Worm (Caenorhabditis elegans) whole organism, L1 larva: ENCODE data around the gene top-2.

ENCODE experiments used
- C34B4.2 ChIP-seq: sonication (generic microtip); optimal IDR thresholded peaks from 2 replicates; lab custom pipeline; 2017; ENCODE audit warnings: mild to moderate bottlenecking, missing genetic modification characterization, missing compliant biosample characterization
- aly-2 ChIP-seq: fragments of 150-350 bp; optimal IDR thresholded peaks from 2 replicates; lab custom pipeline; 2014; ENCODE audit warnings: missing biosample characterization, missing genetic modification characterization
- blmp-1 ChIP-seq: fragments of 150-350 bp; optimal IDR thresholded peaks from 2 replicates; lab custom pipeline; 2014; ENCODE audit warnings: missing biosample characterization, missing genetic modification characterization
- ceh-63 ChIP-seq: fragments of 200-800 bp; sonication (Bioruptor generic); optimal IDR thresholded peaks from 2 replicates; lab custom pipeline; 2018; ENCODE audit warnings: mild to moderate bottlenecking, missing genetic modification characterization, missing compliant biosample characterization
- ceh-8 ChIP-seq: fragments of 200-800 bp; sonication (Bioruptor generic); optimal IDR thresholded peaks from 2 replicates; lab custom pipeline; 2018; ENCODE audit warnings: mild to moderate bottlenecking, missing genetic modification characterization, moderate library complexity, missing compliant biosample characterization
- ceh-88 ChIP-seq: fragments of 200-800 bp; sonication (Bioruptor generic); IDR thresholded peaks from 2 replicates; pipeline ENCODE4 v1.3.6; 2022; ENCODE audit warnings: missing genetic modification characterization, missing compliant biosample characterization
- ceh-90 ChIP-seq: sonication (generic microtip); optimal IDR thresholded peaks from 2 replicates; lab custom pipeline; 2016; ENCODE audit warnings: missing genetic modification characterization, missing compliant biosample characterization
- ces-1 ChIP-seq: fragments of 150-350 bp; optimal IDR thresholded peaks from 2 replicates; lab custom pipeline; 2014; ENCODE audit warnings: missing biosample characterization, missing genetic modification reagents, missing genetic modification characterization
- efl-1 ChIP-seq, 4 experiments: fragments of 150-350 bp; optimal IDR thresholded peaks in 3 of 4; peaks in 1 of 4; 1 replicate in 1 of 4; 2 replicates in 3 of 4; lab custom pipeline; 2014; ENCODE audit warnings: missing biosample characterization in 2 of 4, missing genetic modification characterization in 2 of 4, missing genetic modification reagents in 2 of 4
- efl-3 ChIP-seq: fragments of 200-800 bp; sonication (Bioruptor generic); optimal IDR thresholded peaks from 2 replicates; lab custom pipeline; 2018; ENCODE audit warnings: mild to moderate bottlenecking, missing genetic modification characterization, missing compliant biosample characterization
- elt-2 ChIP-seq: sonication (generic microtip); optimal IDR thresholded peaks from 2 replicates; lab custom pipeline; 2016; ENCODE audit warnings: missing genetic modification characterization, mild to moderate bottlenecking, inconsistent platforms, missing compliant biosample characterization, missing genetic modification reagents
- elt-3 ChIP-seq, 6 experiments: fragments of 150-350 bp in 1 of 6; sonication (generic microtip); optimal IDR thresholded peaks; 2 replicates each; lab custom pipeline; 2017 to 2018; ENCODE audit warnings: missing biosample characterization in 6 of 6, missing genetic modification characterization in 6 of 6, inconsistent platforms in 1 of 6
- ets-5 ChIP-seq: fragments of 200-800 bp; sonication (Bioruptor generic); IDR thresholded peaks from 2 replicates; pipeline ENCODE4 v1.3.6; 2022; ENCODE audit warnings: missing genetic modification characterization, missing compliant biosample characterization
- fkh-10 ChIP-seq: sonication (generic microtip); optimal IDR thresholded peaks from 2 replicates; lab custom pipeline; 2017; ENCODE audit warnings: missing biosample characterization, missing genetic modification reagents, missing genetic modification characterization
- fkh-4 ChIP-seq: sonication (generic microtip); optimal IDR thresholded peaks from 2 replicates; lab custom pipeline; 2016; ENCODE audit warnings: missing compliant biosample characterization, missing genetic modification characterization, borderline replicate concordance
- fkh-8 ChIP-seq: sonication (generic microtip); optimal IDR thresholded peaks from 2 replicates; lab custom pipeline; 2016; ENCODE audit warnings: mild to moderate bottlenecking, missing genetic modification characterization, missing compliant biosample characterization
- fos-1 ChIP-seq: fragments of 150-350 bp; optimal IDR thresholded peaks from 2 replicates; lab custom pipeline; 2014; ENCODE audit warnings: missing biosample characterization, missing genetic modification characterization
- grh-1 ChIP-seq: fragments of 200-800 bp; sonication (Bioruptor generic); IDR thresholded peaks from 2 replicates; pipeline ENCODE4 v1.3.6; 2022; ENCODE audit warnings: missing genetic modification reagents, missing genetic modification characterization, missing compliant biosample characterization
- hpl-2 ChIP-seq: fragments of 150-350 bp; optimal IDR thresholded peaks from 2 replicates; lab custom pipeline; 2014; ENCODE audit warnings: missing biosample characterization, missing genetic modification reagents, missing genetic modification characterization
- lin-13 ChIP-seq: fragments of 150-350 bp; optimal IDR thresholded peaks from 2 replicates; lab custom pipeline; 2014; ENCODE audit warnings: missing biosample characterization, missing genetic modification reagents, missing genetic modification characterization
- lin-14 ChIP-seq: fragments of 200-800 bp; sonication (Bioruptor generic); optimal IDR thresholded peaks from 2 replicates; lab custom pipeline; 2018; ENCODE audit warnings: mild to moderate bottlenecking, missing genetic modification characterization, moderate library complexity, missing compliant biosample characterization
- lin-15B ChIP-seq: fragments of 150-350 bp; sonication (generic microtip); optimal IDR thresholded peaks from 3 replicates; lab custom pipeline; 2014; ENCODE audit warnings: missing biosample characterization, missing genetic modification characterization
- lsy-2 ChIP-seq, 2 experiments: fragments of 150-350 bp; optimal IDR thresholded peaks; 2 replicates each; lab custom pipeline; 2014; ENCODE audit warnings: missing biosample characterization in 2 of 2, missing genetic modification characterization in 2 of 2
- mdl-1 ChIP-seq, 2 experiments: fragments of 150-350 bp; optimal IDR thresholded peaks; 2 replicates each; lab custom pipeline; 2014 to 2017; ENCODE audit warnings: missing biosample characterization in 2 of 2, missing genetic modification characterization in 2 of 2, inconsistent platforms in 1 of 2
- mef-2 ChIP-seq: fragments of 150-350 bp; optimal IDR thresholded peaks from 2 replicates; lab custom pipeline; 2014; ENCODE audit warnings: missing biosample characterization, missing genetic modification characterization
- mep-1 ChIP-seq: fragments of 150-350 bp; optimal IDR thresholded peaks from 2 replicates; lab custom pipeline; 2014; ENCODE audit warnings: missing biosample characterization, missing genetic modification characterization
- nhr-11 ChIP-seq: fragments of 150-350 bp; optimal IDR thresholded peaks from 2 replicates; lab custom pipeline; 2014; ENCODE audit warnings: missing biosample characterization, missing genetic modification characterization
- nhr-12 ChIP-seq: sonication (generic microtip); optimal IDR thresholded peaks from 2 replicates; lab custom pipeline; 2017; ENCODE audit warnings: missing biosample characterization, missing genetic modification characterization
- nhr-237 ChIP-seq: fragments of 150-350 bp; optimal IDR thresholded peaks from 2 replicates; lab custom pipeline; 2014; ENCODE audit warnings: missing biosample characterization, missing genetic modification characterization
- nhr-28 ChIP-seq: fragments of 150-350 bp; optimal IDR thresholded peaks from 2 replicates; lab custom pipeline; 2014; ENCODE audit warnings: missing biosample characterization, missing genetic modification characterization
- nhr-47 ChIP-seq: sonication (generic microtip); optimal IDR thresholded peaks from 2 replicates; lab custom pipeline; 2016; ENCODE audit warnings: mild to moderate bottlenecking, missing genetic modification characterization, moderate library complexity, missing compliant biosample characterization
- nhr-71 ChIP-seq: sonication (generic microtip); optimal IDR thresholded peaks from 2 replicates; lab custom pipeline; 2016; ENCODE audit warnings: mild to moderate bottlenecking, missing genetic modification characterization, moderate library complexity, missing compliant biosample characterization
- nhr-77 ChIP-seq: fragments of 150-350 bp; optimal IDR thresholded peaks from 2 replicates; lab custom pipeline; 2014; ENCODE audit warnings: missing biosample characterization, missing genetic modification characterization
- nhr-84 ChIP-seq: sonication (generic microtip); optimal IDR thresholded peaks from 2 replicates; lab custom pipeline; 2017; ENCODE audit warnings: missing biosample characterization, missing genetic modification characterization
- nhr-85 ChIP-seq: sonication (generic microtip); peaks from one replicate; lab custom pipeline; 2016; ENCODE audit warnings: missing genetic modification characterization, inconsistent platforms, missing compliant biosample characterization
- nhr-90 ChIP-seq: sonication (generic microtip); optimal IDR thresholded peaks from 2 replicates; lab custom pipeline; 2016; ENCODE audit warnings: mild to moderate bottlenecking, missing genetic modification characterization, missing compliant biosample characterization; ENCODE audit not compliant: poor library complexity
- pag-3 ChIP-seq: sonication (generic microtip); optimal IDR thresholded peaks from 2 replicates; lab custom pipeline; 2017; ENCODE audit warnings: missing genetic modification characterization, mild to moderate bottlenecking, missing compliant biosample characterization, antibody characterized with exemption, borderline replicate concordance; ENCODE audit not compliant: insufficient read depth
- pqm-1 ChIP-seq: sonication (generic microtip); optimal IDR thresholded peaks from 3 replicates; lab custom pipeline; 2017; ENCODE audit warnings: missing biosample characterization, missing genetic modification characterization
- skn-1 ChIP-seq: fragments of 150-350 bp; optimal IDR thresholded peaks from 2 replicates; lab custom pipeline; 2014; ENCODE audit warnings: missing biosample characterization, missing genetic modification characterization
- snpc-4 ChIP-seq: fragments of 150-350 bp; optimal IDR thresholded peaks from 2 replicates; lab custom pipeline; 2014; ENCODE audit warnings: missing biosample characterization, missing genetic modification characterization
- swsn-7 ChIP-seq: sonication (generic microtip); optimal IDR thresholded peaks from 2 replicates; lab custom pipeline; 2016; ENCODE audit warnings: missing genetic modification characterization, missing compliant biosample characterization
- tbx-2 ChIP-seq: sonication (generic microtip); optimal IDR thresholded peaks from 2 replicates; lab custom pipeline; 2016; ENCODE audit warnings: missing genetic modification characterization, missing compliant biosample characterization
- tlp-1 ChIP-seq: fragments of 150-350 bp; optimal IDR thresholded peaks from 2 replicates; lab custom pipeline; 2014; ENCODE audit warnings: missing biosample characterization, missing genetic modification characterization
- unc-130 ChIP-seq: fragments of 150-350 bp; optimal IDR thresholded peaks from 2 replicates; lab custom pipeline; 2017; ENCODE audit warnings: missing biosample characterization, missing genetic modification characterization, inconsistent platforms
- unc-98 ChIP-seq: fragments of 200-800 bp; sonication (Bioruptor generic); IDR thresholded peaks from 2 replicates; pipeline ENCODE4 v1.3.6; 2022; ENCODE audit warnings: missing genetic modification characterization, missing compliant biosample characterization
- vab-15 ChIP-seq: sonication (generic microtip); optimal IDR thresholded peaks from 2 replicates; lab custom pipeline; 2017; ENCODE audit warnings: missing genotype, mild to moderate bottlenecking, missing genetic modification characterization, missing compliant biosample characterization
- xbp-1 ChIP-seq: sonication (generic microtip); optimal IDR thresholded peaks from 2 replicates; lab custom pipeline; 2016; ENCODE audit warnings: missing genetic modification characterization, missing compliant biosample characterization
- zip-4 ChIP-seq: fragments of 200-800 bp; sonication (Bioruptor generic); optimal IDR thresholded peaks from 2 replicates; lab custom pipeline; 2018; ENCODE audit warnings: mild to moderate bottlenecking, missing genetic modification characterization, moderate library complexity, missing compliant biosample characterization
- ztf-11 ChIP-seq, 2 experiments: sonication (generic microtip); optimal IDR thresholded peaks; 2 replicates each; lab custom pipeline; 2016 to 2017; ENCODE audit warnings: missing genetic modification characterization in 2 of 2, missing biosample characterization in 1 of 2, missing compliant biosample characterization in 1 of 2
- ztf-4 ChIP-seq: fragments of 150-350 bp; optimal IDR thresholded peaks from 2 replicates; lab custom pipeline; 2014; ENCODE audit warnings: missing biosample characterization, missing genetic modification characterization

Gene top-2

ce11 chrII:11888150-11888549 is 13.2 kb downstream of the top-2 start:
- TF ChIP-seq nhr-85 (tag; lab: Kevin White, UChicago) (peak; percentile 69), tbx-2 (no peak), pag-3 (tag; lab: Kevin White, UChicago) (no peak), lin-14 (GFP tag; lab: Kevin White, UChicago) (peak; percentile 27)
- TF ChIP-seq, all 84 proteins: peak for 2

DNA sequence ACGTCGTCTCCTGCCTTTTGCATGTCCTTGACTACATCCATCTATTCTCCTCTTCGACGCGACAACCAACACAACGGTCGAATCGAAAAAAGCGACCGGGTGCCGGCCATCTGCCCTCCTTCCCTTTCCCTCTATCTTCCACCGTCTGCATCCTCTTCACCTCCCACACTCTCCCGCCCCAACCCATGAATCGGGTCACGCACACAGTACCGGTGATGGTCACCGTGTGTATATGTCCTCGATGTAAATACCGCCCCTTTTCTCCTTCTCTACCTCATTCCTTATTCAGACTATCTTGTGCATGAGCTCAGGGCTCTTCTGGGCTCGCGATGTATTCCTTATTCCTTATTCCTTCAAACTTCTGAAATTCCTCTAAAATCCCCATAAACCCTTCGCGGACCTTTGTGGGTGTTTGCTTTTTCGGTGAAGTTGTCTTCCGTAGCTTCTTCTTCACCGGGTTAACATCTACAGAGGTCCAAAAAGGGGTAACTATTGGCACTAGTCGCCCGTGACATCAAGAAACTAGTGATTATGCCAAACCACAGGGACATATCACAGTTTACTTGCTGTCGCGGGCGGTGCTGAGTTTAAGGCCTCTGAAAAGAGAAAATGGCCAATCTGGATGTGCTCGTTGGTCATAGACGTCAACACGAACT is 14.6 kb downstream of the top-2 start:
- TF ChIP-seq vab-15 (tag; lab: Kevin White, UChicago) (no peak), efl-3 (GFP tag; lab: Kevin White, UChicago) (no peak), ceh-88 (GFP tag; lab: Robert Waterston, UW) (no peak), elt-2 (no peak), ceh-63 (GFP tag; lab: Kevin White, UChicago) (no peak), unc-98 (GFP tag; lab: Robert Waterston, UW) (no peak), snpc-4 (tag; lab: Kevin White, UChicago) (no peak), nhr-28 (tag; lab: Kevin White, UChicago) (no peak), mdl-1 (tag; optimal IDR thresholded peaks at IDR 0.05; lab: Kevin White, UChicago) (no peak), nhr-11 (tag; lab: Kevin White, UChicago) (no peak), nhr-237 (tag; lab: Kevin White, UChicago) (no peak), pag-3 (tag; lab: Kevin White, UChicago) (no peak), fos-1 (tag; lab: Kevin White, UChicago) (no peak), fkh-10 (no peak), ztf-4 (tag; lab: Kevin White, UChicago) (no peak), blmp-1 (tag; lab: Kevin White, UChicago) (peak; percentile 83), ets-5 (GFP tag; lab: Robert Waterston, UW) (no peak), pqm-1 (tag; lab: Kevin White, UChicago) (no peak), grh-1 (GFP tag; lab: Robert Waterston, UW) (no peak), nhr-71 (tag; lab: Kevin White, UChicago) (peak; percentile 18), lsy-2 (tag; optimal IDR thresholded peaks at IDR 0.05; lab: Kevin White, UChicago) (peak in 1 of 2 experiments; percentile 30), fkh-8 (tag; lab: Kevin White, UChicago) (no peak), zip-4 (GFP tag; lab: Kevin White, UChicago) (no peak), ztf-11 (tag; optimal IDR thresholded peaks at IDR 0.05; lab: Kevin White, UChicago) (peak in 1 of 2 experiments; percentile 50), aly-2 (tag; lab: Kevin White, UChicago) (no peak), ceh-8 (GFP tag; lab: Kevin White, UChicago) (no peak), lin-15B (tag; lab: Kevin White, UChicago) (no peak), elt-3 (tag; optimal IDR thresholded peaks at IDR 0.05; lab: Kevin White, UChicago) (no peak), C34B4.2 (no peak), tlp-1 (no peak), nhr-90 (tag; lab: Kevin White, UChicago) (peak; percentile 33), lin-13 (GFP tag; lab: Kevin White, UChicago) (no peak), mep-1 (peak; percentile 4), hpl-2 (no peak), swsn-7 (tag; lab: Kevin White, UChicago) (peak; percentile 18), nhr-12 (tag; lab: Kevin White, UChicago) (no peak), ceh-90 (no peak), ces-1 (GFP tag; lab: Kevin White, UChicago) (no peak), skn-1 (no peak), unc-130 (tag; lab: Kevin White, UChicago) (no peak), nhr-84 (tag; lab: Kevin White, UChicago) (no peak), fkh-4 (no peak), mef-2 (tag; lab: Kevin White, UChicago) (no peak), efl-1 (optimal IDR thresholded peaks at IDR 0.05; lab: Kevin White, UChicago) (no peak), efl-1 (GFP tag; optimal IDR thresholded peaks at IDR 0.05 in 1 of 2; lab: Kevin White, UChicago) (peak in 1 of 2 experiments; percentile 92), nhr-47 (tag; lab: Kevin White, UChicago) (no peak), nhr-77 (tag; lab: Kevin White, UChicago) (no peak), xbp-1 (tag; lab: Kevin White, UChicago) (no peak), lin-14 (GFP tag; lab: Kevin White, UChicago) (no peak)
